Worm (Caenorhabditis elegans) whole organism, mixed stage, embryonic: ENCODE measurements around the gene sri-61.

Experiments
- bed-3 ChIP-seq: fragments of 200-800 bp; sonication (Bioruptor generic); optimal IDR thresholded peaks from 3 replicates; lab custom pipeline; 2018; ENCODE audit warnings: mild to moderate bottlenecking, missing genetic modification characterization, moderate library complexity, missing compliant biosample characterization
- blmp-1 ChIP-seq: fragments of 150-350 bp; optimal IDR thresholded peaks from 2 replicates; lab custom pipeline; 2014; ENCODE audit warnings: missing biosample characterization, missing genetic modification characterization
- ceh-39 ChIP-seq: fragments of 150-350 bp; optimal IDR thresholded peaks from 2 replicates; lab custom pipeline; 2014; ENCODE audit warnings: missing biosample characterization, missing genetic modification characterization
- ceh-83 ChIP-seq: fragments of 200-800 bp; sonication (Bioruptor generic); optimal IDR thresholded peaks from 2 replicates; lab custom pipeline; 2018; ENCODE audit warnings: mild to moderate bottlenecking, missing genetic modification characterization, missing compliant biosample characterization
- ces-1 ChIP-seq: fragments of 150-350 bp; optimal IDR thresholded peaks from 2 replicates; lab custom pipeline; 2014; ENCODE audit warnings: missing biosample characterization, missing genetic modification reagents, missing genetic modification characterization
- cnd-1 ChIP-seq: fragments of 200-800 bp; sonication (Bioruptor generic); optimal IDR thresholded peaks from 2 replicates; lab custom pipeline; 2018; ENCODE audit warnings: mild to moderate bottlenecking, missing genetic modification characterization, missing compliant biosample characterization
- drap-1 ChIP-seq: fragments of 200-800 bp; sonication (Bioruptor generic); optimal IDR thresholded peaks from 3 replicates; lab custom pipeline; 2018; ENCODE audit warnings: mild to moderate bottlenecking, missing genetic modification characterization, missing compliant biosample characterization
- elt-3 ChIP-seq: fragments of 150-350 bp; optimal IDR thresholded peaks from 2 replicates; lab custom pipeline; 2014; ENCODE audit warnings: missing biosample characterization, missing genetic modification characterization
- flh-1 ChIP-seq: fragments of 200-800 bp; sonication (Bioruptor generic); optimal IDR thresholded peaks from 2 replicates; lab custom pipeline; 2018; ENCODE audit warnings: mild to moderate bottlenecking, missing genetic modification characterization, moderate library complexity, missing compliant biosample characterization
- ham-2 ChIP-seq: fragments of 200-800 bp; sonication (Bioruptor generic); optimal IDR thresholded peaks from 2 replicates; lab custom pipeline; 2018; ENCODE audit warnings: mild to moderate bottlenecking, missing genetic modification characterization, missing compliant biosample characterization
- hlh-1 ChIP-seq: fragments of 150-350 bp; optimal IDR thresholded peaks from 2 replicates; lab custom pipeline; 2014; ENCODE audit warnings: missing biosample characterization, missing genetic modification reagents, missing genetic modification characterization
- lin-13 ChIP-seq: fragments of 150-350 bp; optimal IDR thresholded peaks from 2 replicates; lab custom pipeline; 2014; ENCODE audit warnings: missing biosample characterization, missing genetic modification characterization
- lin-32 ChIP-seq: fragments of 200-800 bp; sonication (Bioruptor generic); optimal IDR thresholded peaks from 2 replicates; lab custom pipeline; 2018; ENCODE audit warnings: mild to moderate bottlenecking, missing genetic modification characterization, missing compliant biosample characterization
- lsy-2 ChIP-seq: fragments of 150-350 bp; optimal IDR thresholded peaks from 2 replicates; lab custom pipeline; 2014; ENCODE audit warnings: missing biosample characterization, missing genetic modification characterization
- mab-5 ChIP-seq: fragments of 150-350 bp; optimal IDR thresholded peaks from 2 replicates; lab custom pipeline; 2014; ENCODE audit warnings: missing biosample characterization, missing genetic modification characterization
- mep-1 ChIP-seq: fragments of 150-350 bp; optimal IDR thresholded peaks from 2 replicates; lab custom pipeline; 2017; ENCODE audit warnings: missing biosample characterization, missing genetic modification reagents, missing genetic modification characterization, inconsistent platforms
- mls-2 ChIP-seq: sonication (generic microtip); optimal IDR thresholded peaks from 2 replicates; lab custom pipeline; 2016; ENCODE audit warnings: mild to moderate bottlenecking, missing genetic modification characterization, moderate library complexity, missing compliant biosample characterization
- nhr-12 ChIP-seq: fragments of 150-350 bp; optimal IDR thresholded peaks from 2 replicates; lab custom pipeline; 2014; ENCODE audit warnings: missing biosample characterization, missing genetic modification characterization
- nhr-2 ChIP-seq: fragments of 150-350 bp; optimal IDR thresholded peaks from 2 replicates; lab custom pipeline; 2014; ENCODE audit warnings: missing biosample characterization, missing genetic modification characterization
- nhr-237 ChIP-seq: fragments of 150-350 bp; optimal IDR thresholded peaks from 2 replicates; lab custom pipeline; 2014; ENCODE audit warnings: missing biosample characterization, missing genetic modification characterization
- nhr-28 ChIP-seq: fragments of 150-350 bp; optimal IDR thresholded peaks from 2 replicates; lab custom pipeline; 2014; ENCODE audit warnings: missing biosample characterization, missing genetic modification characterization
- nhr-76 ChIP-seq: sonication (generic microtip); optimal IDR thresholded peaks from 2 replicates; lab custom pipeline; 2017; ENCODE audit warnings: missing biosample characterization, missing genetic modification characterization
- pha-4 ChIP-seq: fragments of 150-350 bp; optimal IDR thresholded peaks from 2 replicates; lab custom pipeline; 2018; ENCODE audit warnings: missing biosample characterization, missing genetic modification reagents, missing genetic modification characterization
- sem-2 ChIP-seq: fragments of 200-800 bp; sonication (Bioruptor generic); optimal IDR thresholded peaks from 2 replicates; lab custom pipeline; 2018; ENCODE audit warnings: mild to moderate bottlenecking, missing genetic modification characterization, missing compliant biosample characterization
- snpc-4 ChIP-seq: fragments of 150-350 bp; optimal IDR thresholded peaks from 2 replicates; lab custom pipeline; 2014; ENCODE audit warnings: missing biosample characterization, missing genetic modification characterization
- sptf-1 ChIP-seq: sonication (generic microtip); optimal IDR thresholded peaks from 2 replicates; lab custom pipeline; 2017; ENCODE audit warnings: mild to moderate bottlenecking, missing genetic modification characterization, moderate library complexity, missing compliant biosample characterization
- tbx-8 ChIP-seq: fragments of 200-800 bp; sonication (Bioruptor generic); optimal IDR thresholded peaks from 2 replicates; lab custom pipeline; 2018; ENCODE audit warnings: mild to moderate bottlenecking, missing genetic modification characterization, moderate library complexity, missing compliant biosample characterization
- unc-120 ChIP-seq: sonication (generic microtip); optimal IDR thresholded peaks from 2 replicates; lab custom pipeline; 2017; ENCODE audit warnings: missing genetic modification characterization, missing compliant biosample characterization; ENCODE audit not compliant: poor library complexity, severe bottlenecking
- unc-39 ChIP-seq: fragments of 150-350 bp; optimal IDR thresholded peaks from 2 replicates; lab custom pipeline; 2014; ENCODE audit warnings: missing biosample characterization, missing genetic modification characterization
- unc-62 ChIP-seq: fragments of 150-350 bp; optimal IDR thresholded peaks from 2 replicates; lab custom pipeline; 2014; ENCODE audit warnings: missing biosample characterization, missing genetic modification reagents, missing genetic modification characterization
- zip-8 ChIP-seq: fragments of 150-350 bp; optimal IDR thresholded peaks from 2 replicates; lab custom pipeline; 2014; ENCODE audit warnings: missing biosample characterization, missing genetic modification characterization
- ztf-11 ChIP-seq: fragments of 150-350 bp; optimal IDR thresholded peaks from 2 replicates; lab custom pipeline; 2014; ENCODE audit warnings: missing biosample characterization, missing genetic modification characterization

sri-61 gene

DNA sequence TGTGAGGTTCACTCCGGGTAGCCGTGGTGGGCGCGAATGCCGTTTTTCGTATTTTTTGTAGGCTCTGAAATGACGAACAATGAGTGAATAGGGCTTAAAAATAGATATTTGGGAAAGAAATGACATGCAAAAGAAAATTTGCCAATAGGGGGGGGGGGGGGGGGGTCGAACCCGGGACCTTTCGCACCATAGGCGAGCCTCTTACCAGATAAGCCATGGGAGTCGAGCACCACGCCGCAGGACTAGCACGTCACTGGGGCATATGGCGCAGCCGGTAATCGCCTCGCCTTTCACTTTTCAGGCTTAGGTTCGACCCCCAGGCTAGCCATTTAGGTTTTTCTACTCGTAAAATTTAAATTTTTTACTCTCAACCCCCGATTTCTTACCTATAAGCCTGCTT is 19.1 kb upstream of the sri-61 start:
- TF ChIP-seq cnd-1 (tag; lab: Kevin White, UChicago) (no peak), elt-3 (no peak), lin-32 (GFP tag; lab: Kevin White, UChicago) (no peak), blmp-1 (tag; lab: Kevin White, UChicago) (no peak), zip-8 (tag; lab: Kevin White, UChicago) (no peak), unc-120 (tag; lab: Kevin White, UChicago) (no peak), ztf-11 (tag; lab: Kevin White, UChicago) (no peak), nhr-2 (tag; lab: Kevin White, UChicago) (no peak), mep-1 (tag; lab: Kevin White, UChicago) (no peak), flh-1 (GFP tag; lab: Kevin White, UChicago) (no peak), snpc-4 (tag; lab: Kevin White, UChicago) (no peak), mab-5 (no peak), lin-13 (tag; lab: Kevin White, UChicago) (no peak), nhr-12 (tag; lab: Kevin White, UChicago) (no peak), tbx-8 (GFP tag; lab: Kevin White, UChicago) (no peak), nhr-237 (no peak), ham-2 (no peak), nhr-76 (tag; lab: Kevin White, UChicago) (no peak)

DNA sequence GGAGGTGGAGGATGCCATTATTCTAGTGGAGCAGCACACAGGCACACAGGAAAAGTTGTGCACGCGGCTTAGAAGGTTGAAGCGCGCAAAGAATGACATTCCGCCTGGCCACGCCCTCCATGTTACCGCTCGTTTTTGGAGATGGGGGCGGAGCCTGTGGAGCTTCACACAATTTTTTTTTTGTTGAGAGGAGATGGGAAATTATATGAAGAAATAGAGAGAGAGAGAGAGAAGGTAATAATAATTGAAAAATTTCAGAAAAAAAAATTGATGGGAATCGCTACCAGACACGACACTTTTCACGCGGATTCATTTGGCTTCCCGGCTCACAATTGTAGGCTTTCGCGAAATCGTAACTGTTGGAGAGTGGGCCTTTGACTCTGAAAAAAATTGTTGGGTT is 17.2 kb upstream of the sri-61 start, which contains the start of gene T05A8.3:
T05A8.3 (minus strand) TSS at position 101 of the 400 bp plus-strand sequence.
- no peak for TF ChIP-seq lin-13 (tag; lab: Kevin White, UChicago)
- no peak for TF ChIP-seq cnd-1 (tag; lab: Kevin White, UChicago)
- TF ChIP-seq bed-3 (GFP tag; lab: Kevin White, UChicago), result no peak
- no peak for TF ChIP-seq mab-5
- no peak for TF ChIP-seq snpc-4 (tag; lab: Kevin White, UChicago)

DNA sequence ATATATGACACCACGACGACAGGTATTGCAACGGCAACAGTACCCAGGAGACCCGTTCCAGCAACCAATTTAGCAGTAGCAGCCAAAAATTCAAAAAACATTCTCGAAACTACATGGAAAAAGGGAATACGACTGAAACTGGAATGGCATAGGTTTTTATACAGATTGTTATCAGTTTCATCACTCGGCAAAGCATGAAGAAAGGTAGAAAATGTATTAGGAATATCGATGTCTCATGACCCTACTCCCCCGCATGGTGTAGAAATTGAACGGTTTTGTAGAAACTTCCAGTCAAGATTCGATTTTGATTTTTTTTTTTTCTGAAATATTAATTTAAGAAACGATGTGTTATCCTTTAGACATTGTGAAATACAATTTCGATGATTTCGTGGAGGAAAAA is 10.8 kb upstream of the sri-61 start, which contains the start of gene T05A8.2:
T05A8.2 (minus strand) TSS at position 101 of the 400 bp plus-strand sequence.
- TF ChIP-seq lsy-2 (no peak), blmp-1 (tag; lab: Kevin White, UChicago) (no peak), bed-3 (GFP tag; lab: Kevin White, UChicago) (no peak), nhr-76 (tag; lab: Kevin White, UChicago) (no peak), ceh-39 (tag; lab: Kevin White, UChicago) (no peak), ces-1 (GFP tag; lab: Kevin White, UChicago) (no peak), hlh-1 (tag; lab: Kevin White, UChicago) (no peak), lin-13 (tag; lab: Kevin White, UChicago) (no peak), sptf-1 (tag; lab: Kevin White, UChicago) (no peak), cnd-1 (tag; lab: Kevin White, UChicago) (no peak), nhr-28 (tag; lab: Kevin White, UChicago) (no peak), drap-1 (GFP tag; lab: Kevin White, UChicago) (no peak), flh-1 (GFP tag; lab: Kevin White, UChicago) (no peak), snpc-4 (tag; lab: Kevin White, UChicago) (no peak), nhr-237 (no peak), unc-62 (GFP tag; lab: Kevin White, UChicago) (no peak), unc-39 (tag; lab: Kevin White, UChicago) (no peak), ceh-83 (GFP tag; lab: Kevin White, UChicago) (no peak), nhr-2 (tag; lab: Kevin White, UChicago) (no peak)

DNA sequence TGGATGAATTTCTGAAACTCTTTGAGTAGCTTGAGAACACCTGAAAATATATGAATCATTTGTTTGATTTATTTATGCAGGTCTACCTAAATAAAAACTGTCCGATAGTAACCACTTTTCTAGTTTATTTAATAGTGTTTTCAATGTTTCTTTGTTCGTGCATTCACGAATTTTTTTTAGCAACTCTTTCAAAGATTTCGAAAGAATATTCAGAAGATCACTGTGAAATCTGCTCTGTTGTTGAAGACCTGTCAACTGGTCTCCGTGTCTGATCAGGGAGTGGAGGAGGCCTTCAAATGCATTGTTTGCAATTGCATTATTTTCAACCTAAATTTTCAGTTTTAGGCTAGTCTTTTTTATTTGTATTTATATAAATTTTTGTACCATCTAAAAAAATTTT is 9.8 kb upstream of the sri-61 start, which contains the start of gene T05A8.1:
T05A8.1 (minus strand) TSS at position 101 of the 400 bp plus-strand sequence.
- TF ChIP-seq sptf-1 (tag; lab: Kevin White, UChicago) (no peak), ztf-11 (tag; lab: Kevin White, UChicago) (no peak), cnd-1 (tag; lab: Kevin White, UChicago) (no peak), ham-2 (no peak), nhr-2 (tag; lab: Kevin White, UChicago) (no peak), snpc-4 (tag; lab: Kevin White, UChicago) (no peak), sem-2 (GFP tag; lab: Kevin White, UChicago) (no peak), pha-4 (no peak), drap-1 (GFP tag; lab: Kevin White, UChicago) (no peak), unc-39 (tag; lab: Kevin White, UChicago) (no peak), ceh-39 (tag; lab: Kevin White, UChicago) (no peak), ces-1 (GFP tag; lab: Kevin White, UChicago) (no peak), mls-2 (tag; lab: Kevin White, UChicago) (no peak), bed-3 (GFP tag; lab: Kevin White, UChicago) (no peak), unc-120 (tag; lab: Kevin White, UChicago) (no peak)
